Fruit fly (Drosophila melanogaster) whole organism, embryonic: ENCODE measurements around the gene CG34276.

Experiments
- Abd-B ChIP-seq: fragments of 200-800 bp; sonication (Bioruptor generic); optimal IDR thresholded peaks from 2 replicates; lab custom pipeline; 2018; ENCODE audit warnings: missing biosample characterization, mild to moderate bottlenecking, missing genetic modification characterization, moderate library complexity
- CG11093 ChIP-seq: fragments of 200-800 bp; sonication (Bioruptor generic); IDR thresholded peaks from 3 replicates; pipeline ENCODE4 v1.3.6; 2022; ENCODE audit warnings: missing biosample characterization, missing genetic modification characterization
- CG11695 ChIP-seq: fragments of 200-800 bp; sonication (Bioruptor generic); IDR thresholded peaks from 3 replicates; pipeline ENCODE4 v1.3.6; 2022; ENCODE audit warnings: missing biosample characterization, missing genetic modification characterization
- CG12391 ChIP-seq: fragments of 200-800 bp; sonication (Bioruptor generic); optimal IDR thresholded peaks from 3 replicates; lab custom pipeline; 2018; ENCODE audit warnings: missing biosample characterization, mild to moderate bottlenecking, missing genetic modification characterization, moderate library complexity
- CG1832 ChIP-seq: fragments of 200-800 bp; sonication (Bioruptor generic); optimal IDR thresholded peaks from 2 replicates; lab custom pipeline; 2017; ENCODE audit warnings: missing biosample characterization, mild to moderate bottlenecking, missing genetic modification characterization, inconsistent platforms
- CG30020 ChIP-seq: fragments of 200-800 bp; optimal IDR thresholded peaks from 2 replicates; lab custom pipeline; 2019; ENCODE audit warnings: missing biosample characterization, mild to moderate bottlenecking, missing genetic modification characterization, moderate library complexity
- CG31441 ChIP-seq: fragments of 200-800 bp; sonication (Bioruptor generic); IDR thresholded peaks from 2 replicates; pipeline ENCODE4 v1.3.6; 2022; ENCODE audit warnings: missing biosample characterization, missing genetic modification characterization
- CG4360 ChIP-seq: fragments of 200-800 bp; sonication (Bioruptor generic); IDR thresholded peaks from 2 replicates; pipeline ENCODE4 v1.3.6; 2022; ENCODE audit warnings: missing biosample characterization, missing genetic modification characterization
- CG4424 ChIP-seq: fragments of 200-800 bp; sonication (Bioruptor generic); optimal IDR thresholded peaks from 3 replicates; lab custom pipeline; 2016; ENCODE audit warnings: missing biosample characterization, missing genetic modification characterization
- CG4854 ChIP-seq: fragments of 200-800 bp; sonication (Bioruptor generic); optimal IDR thresholded peaks from 2 replicates; lab custom pipeline; 2016; ENCODE audit warnings: missing biosample characterization, missing genetic modification characterization, inconsistent platforms
- CG6683 ChIP-seq: fragments of 200-800 bp; sonication (Bioruptor generic); optimal IDR thresholded peaks from 2 replicates; lab custom pipeline; 2017; ENCODE audit warnings: missing biosample characterization, mild to moderate bottlenecking, missing genetic modification characterization, missing genetic modification reagents
- CG7372 ChIP-seq: fragments of 200-800 bp; sonication (Bioruptor generic); IDR thresholded peaks from 2 replicates; pipeline ENCODE4 v1.3.6; 2022; ENCODE audit warnings: missing biosample characterization, missing genetic modification characterization
- CG7987 ChIP-seq: fragments of 200-800 bp; sonication (Bioruptor generic); optimal IDR thresholded peaks from 2 replicates; lab custom pipeline; 2018; ENCODE audit warnings: missing biosample characterization, mild to moderate bottlenecking, missing genetic modification characterization, moderate library complexity
- CG8290 ChIP-seq, 3 experiments: fragments of 200-800 bp; sonication (Bioruptor generic); optimal IDR thresholded peaks; 2 replicates each; lab custom pipeline; 2016 to 2019; ENCODE audit warnings: missing biosample characterization in 3 of 3, missing genetic modification characterization in 3 of 3, mild to moderate bottlenecking in 2 of 3, moderate library complexity in 1 of 3
- CG8924 ChIP-seq: fragments of 200-800 bp; optimal IDR thresholded peaks from 3 replicates; lab custom pipeline; 2019; ENCODE audit warnings: missing biosample characterization, mild to moderate bottlenecking, missing genetic modification characterization, moderate library complexity
- CG9215 ChIP-seq: fragments of 200-800 bp; sonication (Bioruptor generic); IDR thresholded peaks from 2 replicates; pipeline ENCODE4 v1.3.6; 2022; ENCODE audit warnings: missing biosample characterization, missing genetic modification characterization
- CG9797 ChIP-seq: fragments of 200-800 bp; sonication (Bioruptor generic); optimal IDR thresholded peaks from 3 replicates; lab custom pipeline; 2018; ENCODE audit warnings: missing biosample characterization, mild to moderate bottlenecking, missing genetic modification characterization
- Doc2 ChIP-seq: fragments of 200-800 bp; sonication (Bioruptor generic); IDR thresholded peaks from 2 replicates; pipeline ENCODE4 v1.3.6; 2022; ENCODE audit warnings: missing biosample characterization, missing genetic modification characterization
- Dref ChIP-seq: fragments of 200-800 bp; sonication (Bioruptor generic); IDR thresholded peaks from 2 replicates; pipeline ENCODE4 v1.3.6; 2022; ENCODE audit warnings: missing biosample characterization, missing genetic modification characterization
- Eip74EF ChIP-seq, 2 experiments: fragments of 200-800 bp in 1 of 2; fragments of >200 bp in 1 of 2; sonication (Bioruptor generic) in 1 of 2; optimal IDR thresholded peaks; 2 replicates each; lab custom pipeline; 2017 to 2019; ENCODE audit warnings: missing biosample characterization in 2 of 2, missing genetic modification characterization in 2 of 2, mild to moderate bottlenecking in 1 of 2, moderate library complexity in 1 of 2
- HHEX ChIP-seq: fragments of 200-800 bp; sonication (Bioruptor generic); optimal IDR thresholded peaks from 3 replicates; lab custom pipeline; 2017; ENCODE audit warnings: missing biosample characterization, mild to moderate bottlenecking, missing genetic modification characterization, missing genetic modification reagents
- Jarid2 ChIP-seq: fragments of 200-800 bp; sonication (Bioruptor generic); optimal IDR thresholded peaks from 3 replicates; lab custom pipeline; 2017; ENCODE audit warnings: mild to moderate bottlenecking, missing biosample characterization, missing genetic modification reagents, missing genetic modification characterization
- Kr ChIP-seq: fragments of 200-800 bp; sonication (Bioruptor generic); optimal IDR thresholded peaks from 2 replicates; lab custom pipeline; 2017; ENCODE audit warnings: missing biosample characterization, mild to moderate bottlenecking, missing genetic modification characterization
- Meics ChIP-seq: fragments of 200-800 bp; sonication (Bioruptor generic); optimal IDR thresholded peaks from 2 replicates; lab custom pipeline; 2017; ENCODE audit warnings: missing biosample characterization, mild to moderate bottlenecking, missing genetic modification characterization
- Mes4 ChIP-seq: fragments of 200-800 bp; sonication (Bioruptor generic); optimal IDR thresholded peaks from 2 replicates; lab custom pipeline; 2016; ENCODE audit warnings: missing biosample characterization, missing genetic modification characterization
- Nf-YC ChIP-seq: fragments of 200-800 bp; optimal IDR thresholded peaks from 3 replicates; lab custom pipeline; 2019; ENCODE audit warnings: missing biosample characterization, mild to moderate bottlenecking, missing genetic modification characterization, moderate library complexity
- Oli ChIP-seq: fragments of 200-800 bp; sonication (Bioruptor generic); optimal IDR thresholded peaks from 2 replicates; lab custom pipeline; 2018; ENCODE audit warnings: missing biosample characterization, mild to moderate bottlenecking, missing genetic modification characterization, moderate library complexity
- Ravus ChIP-seq: fragments of 200-800 bp; sonication (Bioruptor generic); IDR thresholded peaks from 2 replicates; pipeline ENCODE4 v1.3.6; 2022; ENCODE audit warnings: missing biosample characterization, missing genetic modification characterization
- Rx ChIP-seq: fragments of 200-800 bp; sonication (Bioruptor generic); IDR thresholded peaks from 2 replicates; pipeline ENCODE4 v1.3.6; 2022; ENCODE audit warnings: missing biosample characterization, missing genetic modification characterization
- Side ChIP-seq: fragments of 200-800 bp; sonication (Bioruptor generic); optimal IDR thresholded peaks from 2 replicates; lab custom pipeline; 2016; ENCODE audit warnings: missing biosample characterization, missing genetic modification characterization
- ab ChIP-seq: fragments of 200-800 bp; sonication (Bioruptor generic); optimal IDR thresholded peaks from 2 replicates; lab custom pipeline; 2016; ENCODE audit warnings: missing biosample characterization, missing genetic modification characterization
- aop ChIP-seq: fragments of 200-800 bp; sonication (Bioruptor generic); IDR thresholded peaks from 2 replicates; pipeline ENCODE4 v1.3.6; 2022; ENCODE audit warnings: missing biosample characterization, missing genetic modification characterization
- az2 ChIP-seq: fragments of 200-800 bp; sonication (Bioruptor generic); optimal IDR thresholded peaks from 3 replicates; lab custom pipeline; 2016; ENCODE audit warnings: missing biosample characterization, missing genetic modification characterization
- bigmax ChIP-seq: fragments of 200-800 bp; sonication (Bioruptor generic); optimal IDR thresholded peaks from 2 replicates; lab custom pipeline; 2018; ENCODE audit warnings: missing biosample characterization, mild to moderate bottlenecking, missing genetic modification characterization
- bowl ChIP-seq: fragments of 200-800 bp; sonication (Bioruptor generic); IDR thresholded peaks from 2 replicates; pipeline ENCODE4 v1.3.6; 2022; ENCODE audit warnings: missing biosample characterization, missing genetic modification characterization
- bsh ChIP-seq, 2 experiments: fragments of 200-800 bp; sonication (Bioruptor generic); optimal IDR thresholded peaks; 2 replicates each; lab custom pipeline; 2017 to 2018; ENCODE audit warnings: mild to moderate bottlenecking in 2 of 2, missing biosample characterization in 2 of 2, missing genetic modification characterization in 2 of 2, moderate library complexity in 1 of 2
- cad ChIP-seq: fragments of >200 bp; optimal IDR thresholded peaks from 2 replicates; lab custom pipeline; 2017; ENCODE audit warnings: missing biosample characterization, missing genetic modification characterization
- ci ChIP-seq: fragments of 200-800 bp; sonication (Bioruptor generic); IDR thresholded peaks from 3 replicates; pipeline ENCODE4 v1.3.6; 2022; ENCODE audit warnings: missing biosample characterization, missing genetic modification characterization
- dm ChIP-seq: fragments of 200-800 bp; sonication (Bioruptor generic); optimal IDR thresholded peaks from 3 replicates; lab custom pipeline; 2016; ENCODE audit warnings: missing biosample characterization, missing genetic modification characterization
- fu2 ChIP-seq: fragments of 200-800 bp; sonication (Bioruptor generic); optimal IDR thresholded peaks from 2 replicates; lab custom pipeline; 2016; ENCODE audit warnings: missing biosample characterization, missing genetic modification characterization
- gfzf ChIP-seq: fragments of 200-800 bp; sonication (Bioruptor generic); optimal IDR thresholded peaks from 2 replicates; lab custom pipeline; 2016; ENCODE audit warnings: missing biosample characterization, mild to moderate bottlenecking, missing genetic modification characterization, moderate library complexity
- klu ChIP-seq: fragments of 200-800 bp; sonication (Bioruptor generic); IDR thresholded peaks from 2 replicates; pipeline ENCODE4 v1.3.6; 2022; ENCODE audit warnings: missing biosample characterization, missing genetic modification characterization
- lab ChIP-seq: fragments of 200-800 bp; sonication (Bioruptor generic); optimal IDR thresholded peaks from 3 replicates; lab custom pipeline; 2017; ENCODE audit warnings: missing biosample characterization, missing genetic modification characterization, mild to moderate bottlenecking, moderate library complexity, missing genetic modification reagents
- lilli ChIP-seq: fragments of 200-800 bp; sonication (Bioruptor generic); optimal IDR thresholded peaks from 3 replicates; lab custom pipeline; 2016; ENCODE audit warnings: missing biosample characterization, missing genetic modification characterization
- lmd ChIP-seq: fragments of 200-800 bp; sonication (Bioruptor generic); IDR thresholded peaks from 2 replicates; pipeline ENCODE4 v1.3.6; 2022; ENCODE audit warnings: missing biosample characterization, missing genetic modification characterization
- nom ChIP-seq: fragments of 200-800 bp; sonication (Bioruptor generic); optimal IDR thresholded peaks from 2 replicates; lab custom pipeline; 2017; ENCODE audit warnings: missing biosample characterization, missing genetic modification characterization, mild to moderate bottlenecking, moderate library complexity, missing genetic modification reagents
- pfk ChIP-seq: fragments of 200-800 bp; sonication (Bioruptor generic); optimal IDR thresholded peaks from 2 replicates; lab custom pipeline; 2018; ENCODE audit warnings: missing biosample characterization, mild to moderate bottlenecking, missing genetic modification characterization, moderate library complexity
- pros ChIP-seq: fragments of 200-800 bp; sonication (Bioruptor generic); optimal IDR thresholded peaks from 3 replicates; lab custom pipeline; 2019; ENCODE audit warnings: missing biosample characterization, mild to moderate bottlenecking, missing genetic modification characterization, moderate library complexity
- ssp ChIP-seq: fragments of 200-800 bp; sonication (Bioruptor generic); IDR thresholded peaks from 2 replicates; pipeline ENCODE4 v1.3.6; 2022; ENCODE audit warnings: missing biosample characterization, missing genetic modification characterization
- tap ChIP-seq: fragments of 200-800 bp; optimal IDR thresholded peaks from 3 replicates; lab custom pipeline; 2019; ENCODE audit warnings: missing biosample characterization, mild to moderate bottlenecking, missing genetic modification characterization, moderate library complexity
- usp ChIP-seq: fragments of >200 bp; optimal IDR thresholded peaks from 2 replicates; lab custom pipeline; 2017; ENCODE audit warnings: missing biosample characterization, missing genetic modification characterization
- wdn ChIP-seq: fragments of 200-800 bp; sonication (Bioruptor generic); IDR thresholded peaks from 2 replicates; pipeline ENCODE4 v1.3.6; 2022; ENCODE audit warnings: missing biosample characterization, missing genetic modification characterization

The CG34276 gene

dm6 chr3R:15920751-15921156 lies 4.7 kb upstream of the CG34276 start, which contains the start of gene Fbxl7 (continued):
- TF ChIP-seq gfzf (GFP tag; lab: Kevin White, UChicago) (no peak), Oli (tag; lab: Kevin White, UChicago) (no peak), fu2 (GFP tag; lab: Kevin White, UChicago) (no peak), CG6683 (GFP tag; lab: Kevin White, UChicago) (no peak), cad (GFP tag; lab: Kevin White, UChicago) (no peak), HHEX (GFP tag; lab: Kevin White, UChicago) (no peak), pfk (GFP tag; lab: Kevin White, UChicago) (no peak), bsh (GFP tag; optimal IDR thresholded peaks at IDR 0.05; lab: Kevin White, UChicago) (no peak), CG30020 (tag; lab: Kevin White, UChicago) (no peak), Rx (GFP tag; lab: Robert Waterston, UW) (no peak), CG11093 (GFP tag; lab: Robert Waterston, UW) (no peak), Side (GFP tag; lab: Kevin White, UChicago) (peak; percentile 60), usp (GFP tag; lab: Kevin White, UChicago) (no peak), CG12391 (no peak), tap (tag; lab: Kevin White, UChicago) (no peak), CG7987 (GFP tag; lab: Kevin White, UChicago) (peak; percentile 14), lilli (GFP tag; lab: Kevin White, UChicago) (no peak), wdn (GFP tag; lab: Robert Waterston, UW) (no peak), Jarid2 (peak; percentile 93), Kr (GFP tag; lab: Kevin White, UChicago) (no peak), CG4424 (GFP tag; lab: Kevin White, UChicago) (no peak), klu (no peak), CG31441 (GFP tag; lab: Robert Waterston, UW) (no peak), CG8290 (GFP tag; optimal IDR thresholded peaks at IDR 0.05; lab: Kevin White, UChicago) (no peak), CG8290 (tag; optimal IDR thresholded peaks at IDR 0.05; lab: Kevin White, UChicago) (no peak), ab (GFP tag; lab: Kevin White, UChicago) (no peak), ci (peak; percentile 69; the same call in 2 of the 3 replicates), az2 (GFP tag; lab: Kevin White, UChicago) (no peak), Ravus (no peak), nom (GFP tag; lab: Kevin White, UChicago) (no peak), lmd (GFP tag; lab: Robert Waterston, UW) (no peak), pros (peak; percentile 84), Meics (no peak), CG4854 (no peak), CG11695 (0 out of 3 replicates have a peak, but pooled peaks have one; percentile 34), aop (GFP tag; lab: Robert Waterston, UW) (no peak), Abd-B (no peak), CG1832 (GFP tag; lab: Kevin White, UChicago) (no peak), Dref (GFP tag; lab: Robert Waterston, UW) (no peak), CG9797 (GFP tag; lab: Kevin White, UChicago) (no peak), Doc2 (GFP tag; lab: Robert Waterston, UW) (no peak), Eip74EF (GFP tag; optimal IDR thresholded peaks at IDR 0.05; lab: Kevin White, UChicago) (no peak), bigmax (GFP tag; lab: Kevin White, UChicago) (no peak), CG8924 (tag; lab: Kevin White, UChicago) (peak; percentile 35), ssp (no peak), lab (no peak), CG4360 (GFP tag; lab: Robert Waterston, UW) (peak; percentile 30; the same call in 1 of the 2 replicates), Mes4 (no peak), Nf-YC (no peak), CG7372 (GFP tag; lab: Robert Waterston, UW) (no peak), CG9215 (GFP tag; lab: Robert Waterston, UW) (peak; percentile 62), bowl (GFP tag; lab: Robert Waterston, UW) (no peak), dm (GFP tag; lab: Kevin White, UChicago) (no peak)
